Fruit fly (Drosophila melanogaster): ENCODE measurements around the gene CG42521.

The CG42521 gene

DNA sequence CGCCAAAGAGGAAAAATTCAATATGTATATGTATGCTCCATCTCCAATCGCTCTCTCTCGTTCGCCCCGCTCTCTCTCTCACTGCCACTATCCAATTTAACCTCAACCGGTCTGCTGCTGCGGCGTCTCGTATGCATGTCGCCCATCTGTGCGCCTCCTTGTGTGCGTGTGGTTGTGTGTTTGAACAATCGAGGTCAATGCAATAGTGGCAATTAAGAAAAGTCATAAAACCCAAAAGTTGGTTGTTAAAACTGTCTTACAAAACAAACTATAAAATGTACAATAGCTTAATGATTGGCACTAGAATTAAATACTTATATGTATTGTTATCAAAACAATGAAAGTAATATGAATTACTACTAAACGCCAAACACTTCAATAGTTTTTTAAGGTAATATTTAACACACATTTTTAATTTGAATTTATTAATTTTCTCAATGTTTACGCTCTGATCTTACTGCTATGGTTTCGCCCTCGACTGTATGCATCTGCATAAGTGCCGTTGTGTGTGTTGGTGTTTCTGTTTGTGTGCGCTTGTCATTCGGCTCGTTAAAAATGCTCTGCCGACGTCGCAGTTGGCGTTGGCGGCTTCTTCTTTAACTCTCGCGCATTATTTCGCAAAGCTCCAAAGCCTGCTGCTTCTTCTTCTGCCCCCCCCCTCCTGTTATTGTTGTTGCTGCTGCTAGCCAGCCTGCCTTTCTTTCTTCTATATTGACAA lies 42.2 kb upstream of the CG42521 start (continued):
- peak; percentile 95 for TF ChIP-seq Usf (GFP tag; optimal IDR thresholded peaks at IDR 0.05)
- TF ChIP-seq CG11695 (GFP tag; IDR thresholded peaks at IDR 0.05): peak; percentile 97
- TF ChIP-seq CG12104 (GFP tag; optimal IDR thresholded peaks at IDR 0.05): peak; percentile 98
- peak; percentile 88 for TF ChIP-seq CG5245 (GFP tag; optimal IDR thresholded peaks at IDR 0.05)
- no peak for TF ChIP-seq cad (GFP tag; optimal IDR thresholded peaks at IDR 0.05)
- peak; percentile 97 for TF ChIP-seq ac (GFP tag; optimal IDR thresholded peaks at IDR 0.05)
- TF ChIP-seq sr (GFP tag; IDR thresholded peaks at IDR 0.05): no peak
- TF ChIP-seq gcm2 (GFP tag; optimal IDR thresholded peaks at IDR 0.05): peak; percentile 84
- peak; percentile 64 for TF ChIP-seq sens-2 (GFP tag; IDR thresholded peaks at IDR 0.05)
- peak; percentile 78 for TF ChIP-seq CG1647 (GFP tag; optimal IDR thresholded peaks at IDR 0.05)
- peak; percentile 65 for TF ChIP-seq CG5953 (GFP tag; IDR thresholded peaks at IDR 0.05)
- TF ChIP-seq CG9609 (GFP tag; optimal IDR thresholded peaks at IDR 0.05): peak; percentile 69
- peak; percentile 83 for TF ChIP-seq otp (GFP tag; IDR thresholded peaks at IDR 0.05)
- TF ChIP-seq lov (optimal IDR thresholded peaks at IDR 0.05): no peak
- TF ChIP-seq lov (GFP tag; IDR thresholded peaks at IDR 0.05): no peak
- TF ChIP-seq CG2199 (GFP tag; IDR thresholded peaks at IDR 0.05): peak; percentile 41; the same call in 2 of the 3 replicates
- no peak for TF ChIP-seq knrl (GFP tag; IDR thresholded peaks at IDR 0.05; ENCODE audit: partially characterized antibody)
- peak; percentile 95 for TF ChIP-seq CG18476 (GFP tag; optimal IDR thresholded peaks at IDR 0.05)
- peak; percentile 97 for TF ChIP-seq NfI (GFP tag; optimal IDR thresholded peaks at IDR 0.05)
- no peak; the same call in none of the 2 replicates for TF ChIP-seq CG11247 (GFP tag; IDR thresholded peaks at IDR 0.05)
- TF ChIP-seq jigr1 (GFP tag; IDR thresholded peaks at IDR 0.05): peak; percentile 88
- peak; percentile 97 for TF ChIP-seq Sox102F (GFP tag; optimal IDR thresholded peaks at IDR 0.05)
- TF ChIP-seq Ptx1 (GFP tag; IDR thresholded peaks at IDR 0.05): peak; percentile 93
- peak; percentile 74 for TF ChIP-seq p53 (GFP tag; optimal IDR thresholded peaks at IDR 0.05)
- TF ChIP-seq kay (GFP tag; optimal IDR thresholded peaks at IDR 0.05): peak; percentile 85
- peak; percentile 90 for TF ChIP-seq Dbx (GFP tag; IDR thresholded peaks at IDR 0.05)
- TF ChIP-seq CG16813 (GFP tag; IDR thresholded peaks at IDR 0.05; ENCODE audit: partially characterized antibody): no peak
- TF ChIP-seq zen2 (GFP tag; IDR thresholded peaks at IDR 0.05; ENCODE audit: partially characterized antibody): no peak
- TF ChIP-seq hth (optimal IDR thresholded peaks at IDR 0.05): no peak
- TF ChIP-seq disco-r (GFP tag; optimal IDR thresholded peaks at IDR 0.05): peak; percentile 75
- TF ChIP-seq CG34224 (GFP tag; IDR thresholded peaks at IDR 0.05; ENCODE audit: partially characterized antibody): no peak
- TF ChIP-seq bab2 (GFP tag; optimal IDR thresholded peaks at IDR 0.05): peak; percentile 89
- TF ChIP-seq ERR (GFP tag; optimal IDR thresholded peaks at IDR 0.05): peak; percentile 50
- peak; percentile 97 for TF ChIP-seq Fer1 (GFP tag; optimal IDR thresholded peaks at IDR 0.05)
- peak; percentile 97 for TF ChIP-seq CG12299 (tag; optimal IDR thresholded peaks at IDR 0.05)
- TF ChIP-seq sc (optimal IDR thresholded peaks at IDR 0.05): no peak
- peak; percentile 95 for TF ChIP-seq sc (GFP tag; optimal IDR thresholded peaks at IDR 0.05)
- TF ChIP-seq Hr51 (GFP tag; optimal IDR thresholded peaks at IDR 0.05): peak; percentile 93 to 99
- peak; percentile 83 for TF ChIP-seq CG15479 (GFP tag; optimal IDR thresholded peaks at IDR 0.05)
- TF ChIP-seq CG4854 (GFP tag; optimal IDR thresholded peaks at IDR 0.05): peak; percentile 88
- TF ChIP-seq chn (GFP tag; optimal IDR thresholded peaks at IDR 0.05): peak; percentile 89
- TF ChIP-seq pan (optimal IDR thresholded peaks at IDR 0.05): no peak
- TF ChIP-seq pan (GFP tag; optimal IDR thresholded peaks at IDR 0.05 in 1 of 2, IDR thresholded peaks at IDR 0.05 in 1 of 2): peak in 1 of 2 experiments; percentile 95
- peak; percentile 95 for TF ChIP-seq scrt (GFP tag; optimal IDR thresholded peaks at IDR 0.05)
- TF ChIP-seq tin (GFP tag; optimal IDR thresholded peaks at IDR 0.05): peak; percentile 96
- peak; percentile 99 for TF ChIP-seq CG12391 (tag; optimal IDR thresholded peaks at IDR 0.05)
- peak; percentile 88 for TF ChIP-seq exex (tag; optimal IDR thresholded peaks at IDR 0.05)
- peak; percentile 97 for TF ChIP-seq CG3281 (GFP tag; optimal IDR thresholded peaks at IDR 0.05)
- peak; percentile 99 for TF ChIP-seq CG17829 (tag; optimal IDR thresholded peaks at IDR 0.05)
- TF ChIP-seq ewg (GFP tag; optimal IDR thresholded peaks at IDR 0.05): peak; percentile 91
- TF ChIP-seq ssp (GFP tag; IDR thresholded peaks at IDR 0.05): peak; percentile 78
